Worm (Caenorhabditis elegans) whole organism, early embryonic: ENCODE results near the gene nsy-1.

Source experiments
- B0310.2 ChIP-seq: sonication (generic microtip); optimal IDR thresholded peaks from 2 replicates; lab custom pipeline; 2016; ENCODE audit warnings: mild to moderate bottlenecking, missing genetic modification characterization, missing compliant biosample characterization
- F13C5.2 ChIP-seq: sonication (generic microtip); optimal IDR thresholded peaks from 2 replicates; lab custom pipeline; 2017; ENCODE audit warnings: mild to moderate bottlenecking, missing genetic modification characterization, inconsistent platforms, missing compliant biosample characterization
- aly-1 ChIP-seq: sonication (generic microtip); optimal IDR thresholded peaks from 2 replicates; lab custom pipeline; 2016; ENCODE audit warnings: missing genetic modification characterization, missing compliant biosample characterization
- ama-1 ChIP-seq: fragments of 150-350 bp; optimal IDR thresholded peaks from 2 replicates; lab custom pipeline; 2014
- ceh-13 ChIP-seq: fragments of 200-800 bp; sonication (Bioruptor generic); optimal IDR thresholded peaks from 2 replicates; lab custom pipeline; 2018; ENCODE audit warnings: mild to moderate bottlenecking, missing genetic modification characterization, missing compliant biosample characterization
- ceh-36 ChIP-seq: sonication (generic microtip); optimal IDR thresholded peaks from 2 replicates; lab custom pipeline; 2016; ENCODE audit warnings: missing genetic modification characterization, inconsistent platforms, missing compliant biosample characterization
- ets-7 ChIP-seq: sonication (generic microtip); optimal IDR thresholded peaks from 2 replicates; lab custom pipeline; 2016; ENCODE audit warnings: missing genotype, missing genetic modification characterization, missing compliant biosample characterization
- flt-1 ChIP-seq: fragments of 200-800 bp; sonication (Bioruptor generic); IDR thresholded peaks from 2 replicates; pipeline ENCODE4 v1.3.6; 2022; ENCODE audit warnings: missing genetic modification characterization, missing compliant biosample characterization
- hmbx-1 ChIP-seq: sonication (generic microtip); optimal IDR thresholded peaks from 2 replicates; lab custom pipeline; 2016; ENCODE audit warnings: mild to moderate bottlenecking, missing genetic modification characterization, missing compliant biosample characterization
- hmg-4 ChIP-seq: fragments of 200-800 bp; sonication (Bioruptor generic); optimal IDR thresholded peaks from 2 replicates; lab custom pipeline; 2018; ENCODE audit warnings: mild to moderate bottlenecking, missing genetic modification characterization, missing compliant biosample characterization
- hnd-1 ChIP-seq: sonication (generic microtip); optimal IDR thresholded peaks from 2 replicates; lab custom pipeline; 2016; ENCODE audit warnings: missing genetic modification characterization, missing compliant biosample characterization
- pes-1 ChIP-seq: fragments of 200-800 bp; sonication (Bioruptor generic); IDR thresholded peaks from 2 replicates; pipeline ENCODE4 v1.3.6; 2022; ENCODE audit warnings: missing genetic modification reagents, missing genetic modification characterization, missing compliant biosample characterization
- scrt-1 ChIP-seq: fragments of 200-800 bp; sonication (Bioruptor generic); IDR thresholded peaks from 2 replicates; pipeline ENCODE4 v1.3.6; 2022; ENCODE audit warnings: missing genetic modification characterization, missing compliant biosample characterization
- sea-1 ChIP-seq: fragments of 200-800 bp; sonication (Bioruptor generic); conservative IDR thresholded peaks from 2 replicates; pipeline ENCODE4 v1.3.6; 2022; ENCODE audit warnings: missing genetic modification characterization, missing compliant biosample characterization
- tbx-11 ChIP-seq: fragments of 200-800 bp; sonication (Bioruptor generic); IDR thresholded peaks from 2 replicates; pipeline ENCODE4 v1.3.6; 2022; ENCODE audit warnings: missing genetic modification characterization, missing compliant biosample characterization
- tbx-37 ChIP-seq: fragments of 200-800 bp; sonication (Bioruptor generic); conservative IDR thresholded peaks from 2 replicates; pipeline ENCODE4 v1.3.6; 2022; ENCODE audit warnings: missing genetic modification reagents, missing genetic modification characterization, missing compliant biosample characterization
- tra-4 ChIP-seq: sonication (generic microtip); optimal IDR thresholded peaks from 2 replicates; lab custom pipeline; 2017; ENCODE audit warnings: missing genetic modification characterization, missing compliant biosample characterization

The nsy-1 gene

DNA sequence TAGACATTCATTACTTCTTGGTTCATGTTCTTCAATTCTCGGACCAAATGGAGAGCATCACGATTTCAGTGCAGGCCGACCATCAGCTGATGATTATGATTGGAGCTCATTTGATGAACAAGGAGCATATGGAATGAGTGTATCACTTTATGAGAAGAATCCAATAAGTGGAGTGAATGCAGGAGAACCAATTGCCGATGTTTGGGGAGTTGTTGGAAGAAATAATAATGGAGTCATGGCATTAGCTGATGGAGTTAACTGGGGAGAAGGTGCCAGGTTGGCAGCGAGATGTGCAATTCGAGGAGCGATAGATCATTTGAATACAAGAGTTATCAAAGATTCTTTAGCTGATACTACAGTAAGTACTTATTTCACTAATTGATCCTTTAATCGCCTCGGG lies 28.2 kb downstream of the nsy-1 start:
- TF ChIP-seq hmg-4 (GFP tag; lab: Kevin White, UChicago): no peak
- no peak for TF ChIP-seq scrt-1 (GFP tag; lab: Robert Waterston, UW)
- TF ChIP-seq hmbx-1 (tag; lab: Kevin White, UChicago): no peak

ce11 chrII:5055129-5055666 lies 32.6 kb downstream of the nsy-1 start, which contains the start of the genes ify-1 and rpl-22:
ify-1 (minus strand) TSS chrII:5055179.
rpl-22 (plus strand) TSS chrII:5055616.
- no peak for TF ChIP-seq aly-1 (tag; lab: Kevin White, UChicago)
- TF ChIP-seq ets-7 (tag; lab: Kevin White, UChicago): no peak
- peak; percentile 65 for TF ChIP-seq hmg-4 (GFP tag; lab: Kevin White, UChicago)
- TF ChIP-seq hnd-1 (tag; lab: Kevin White, UChicago): no peak
- TF ChIP-seq tbx-37: peak; percentile 56; the same call in 1 of the 2 replicates
- TF ChIP-seq flt-1 (GFP tag; lab: Robert Waterston, UW): peak; percentile 69; the same call in 1 of the 2 replicates
- TF ChIP-seq tbx-11 (GFP tag; lab: Robert Waterston, UW): no peak
- TF ChIP-seq hmbx-1 (tag; lab: Kevin White, UChicago): no peak
- no peak for TF ChIP-seq ama-1
- peak; percentile 83 for TF ChIP-seq F13C5.2 (tag; lab: Kevin White, UChicago)
- no peak for TF ChIP-seq sea-1 (GFP tag; lab: Robert Waterston, UW)
- no peak for TF ChIP-seq tra-4 (tag; lab: Kevin White, UChicago)
- no peak for TF ChIP-seq B0310.2 (tag; lab: Kevin White, UChicago)

ce11 chrII:5056254-5056653 lies 33.7 kb downstream of the nsy-1 start:
- no peak for TF ChIP-seq tbx-11 (GFP tag; lab: Robert Waterston, UW)
- TF ChIP-seq hmbx-1 (tag; lab: Kevin White, UChicago): no peak
- TF ChIP-seq flt-1 (GFP tag; lab: Robert Waterston, UW): no peak
- no peak for TF ChIP-seq ama-1
- no peak for TF ChIP-seq pes-1
- no peak for TF ChIP-seq sea-1 (GFP tag; lab: Robert Waterston, UW)
- no peak for TF ChIP-seq tra-4 (tag; lab: Kevin White, UChicago)
- no peak for TF ChIP-seq hmg-4 (GFP tag; lab: Kevin White, UChicago)
- TF ChIP-seq aly-1 (tag; lab: Kevin White, UChicago): no peak
- TF ChIP-seq scrt-1 (GFP tag; lab: Robert Waterston, UW): no peak
- TF ChIP-seq ceh-13 (GFP tag; lab: Kevin White, UChicago): no peak
- no peak for TF ChIP-seq tbx-37

ce11 chrII:5057315-5057714 lies 34.8 kb downstream of the nsy-1 start:
- TF ChIP-seq aly-1 (tag; lab: Kevin White, UChicago) (no peak), F13C5.2 (tag; lab: Kevin White, UChicago) (no peak), hnd-1 (tag; lab: Kevin White, UChicago) (no peak), sea-1 (GFP tag; lab: Robert Waterston, UW) (0 out of 2 replicates have a peak, but pooled peaks have one; percentile 63), hmbx-1 (tag; lab: Kevin White, UChicago) (no peak), tra-4 (tag; lab: Kevin White, UChicago) (no peak), ceh-13 (GFP tag; lab: Kevin White, UChicago) (peak; percentile 53), flt-1 (GFP tag; lab: Robert Waterston, UW) (peak; percentile 72), B0310.2 (tag; lab: Kevin White, UChicago) (peak; percentile 24), scrt-1 (GFP tag; lab: Robert Waterston, UW) (peak; percentile 72), pes-1 (peak; percentile 86), ceh-36 (tag; lab: Kevin White, UChicago) (peak; percentile 54), tbx-11 (GFP tag; lab: Robert Waterston, UW) (0 out of 2 replicates have a peak, but pooled peaks have one; percentile 28), ama-1 (no peak), tbx-37 (no peak; the same call in 1 of the 2 replicates), ets-7 (tag; lab: Kevin White, UChicago) (no peak), hmg-4 (GFP tag; lab: Kevin White, UChicago) (peak; percentile 51)

DNA sequence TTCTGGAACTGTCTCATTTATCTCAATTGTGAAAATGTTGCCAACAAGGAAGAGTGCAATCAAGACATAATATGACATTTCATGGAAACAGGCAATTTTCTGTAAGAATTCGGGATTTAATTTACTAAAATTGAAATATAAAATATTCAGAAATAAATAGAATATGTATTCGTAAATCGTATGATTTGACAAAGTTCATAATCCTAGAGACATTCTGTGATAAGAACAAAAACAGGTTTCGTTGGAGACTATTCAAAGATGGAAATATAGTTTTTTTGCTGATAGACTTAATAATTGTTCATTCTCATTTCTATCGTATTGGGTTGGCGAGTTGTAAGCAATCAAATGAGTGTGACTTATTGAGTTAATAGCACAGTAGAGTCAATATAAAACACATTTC lies 35.5 kb downstream of the nsy-1 start, which contains the start of gene C27A2.12:
Gene C27A2.12, minus strand, starts transcription at position 101 of the 400 bp plus-strand sequence.
- no peak for TF ChIP-seq scrt-1 (GFP tag; lab: Robert Waterston, UW)

DNA sequence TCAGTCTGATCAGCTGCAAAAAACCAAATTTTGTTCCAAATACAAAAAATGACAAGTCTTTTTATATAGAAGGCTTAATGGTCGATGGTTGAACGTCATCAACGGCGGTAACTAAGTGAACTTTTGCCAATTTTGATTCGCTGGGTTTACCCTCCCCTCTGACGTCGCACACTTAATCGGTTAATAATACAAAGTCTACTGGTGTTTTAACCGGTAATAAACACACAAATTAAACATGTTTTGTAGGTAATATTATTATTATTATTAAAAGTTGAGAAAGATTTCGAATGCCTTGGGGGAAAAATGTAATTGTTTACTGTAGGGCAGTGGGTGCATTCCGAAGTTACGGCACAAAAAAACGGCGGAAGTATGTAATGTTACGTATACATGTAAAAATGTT lies 38.2 kb downstream of the nsy-1 start, which contains the start of gene pho-12:
Gene pho-12, minus strand, starts transcription at position 101 of the 400 bp plus-strand sequence.
- TF ChIP-seq ets-7 (tag; lab: Kevin White, UChicago): no peak
- no peak for TF ChIP-seq tra-4 (tag; lab: Kevin White, UChicago)
- no peak for TF ChIP-seq ceh-36 (tag; lab: Kevin White, UChicago)
- TF ChIP-seq aly-1 (tag; lab: Kevin White, UChicago): no peak
- no peak for TF ChIP-seq pes-1

DNA sequence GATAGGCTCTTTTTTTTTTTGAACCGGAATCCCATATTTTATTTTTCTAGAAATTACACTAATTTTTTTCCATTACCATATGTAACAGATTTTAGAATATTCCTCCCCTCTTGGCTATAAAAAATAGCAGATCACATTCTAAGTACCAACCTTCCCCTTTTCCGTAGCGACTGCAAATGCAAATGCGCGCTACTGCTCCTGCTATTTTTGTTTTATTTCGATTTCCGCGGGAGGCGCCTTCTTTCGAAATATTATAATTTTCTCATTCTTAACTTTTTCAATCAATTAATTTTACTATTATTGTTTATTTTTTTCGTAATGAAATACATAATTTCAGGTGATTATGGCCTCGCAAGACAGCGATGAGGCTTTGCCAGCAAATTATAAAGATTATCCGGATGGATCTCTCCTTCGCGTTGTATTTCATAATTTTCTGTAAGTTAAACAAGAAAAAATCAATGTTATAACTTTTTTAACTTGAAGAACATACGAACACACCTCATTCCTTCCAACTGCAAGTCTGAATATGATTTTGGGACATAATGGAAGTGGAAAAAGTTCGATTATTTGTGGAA lies 39.3 kb downstream of the nsy-1 start, which contains the start of gene smc-5:
Gene smc-5, plus strand, starts transcription at position 332 of the 575 bp plus-strand sequence.
- TF ChIP-seq F13C5.2 (tag; lab: Kevin White, UChicago): peak; percentile 43
- peak; percentile 46; the same call in 1 of the 2 replicates for TF ChIP-seq pes-1
- TF ChIP-seq hmbx-1 (tag; lab: Kevin White, UChicago): no peak

DNA sequence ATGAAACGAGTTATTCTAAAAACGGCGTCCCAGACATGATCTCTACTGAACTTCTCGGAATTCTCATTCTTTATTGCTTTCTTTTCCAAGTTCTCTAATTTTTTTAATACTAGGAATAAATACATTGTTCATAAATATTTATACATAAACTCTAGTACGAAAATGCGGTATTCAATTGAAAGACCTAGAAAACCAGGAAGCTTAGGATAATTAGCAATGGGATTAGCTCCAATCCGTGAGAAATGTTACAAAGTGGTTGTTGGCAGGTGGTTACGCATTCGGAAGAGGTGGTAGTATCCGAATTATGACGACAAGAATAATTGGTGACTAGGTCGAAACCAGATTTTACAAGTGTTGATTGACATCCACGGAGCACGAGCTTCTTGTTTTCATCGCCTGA lies 44.4 kb downstream of the nsy-1 start:
- TF ChIP-seq tbx-37: no peak
- no peak for TF ChIP-seq tra-4 (tag; lab: Kevin White, UChicago)
- TF ChIP-seq B0310.2 (tag; lab: Kevin White, UChicago): no peak
- TF ChIP-seq aly-1 (tag; lab: Kevin White, UChicago): no peak
- TF ChIP-seq ama-1: no peak
- TF ChIP-seq hmg-4 (GFP tag; lab: Kevin White, UChicago): no peak
- no peak for TF ChIP-seq ceh-13 (GFP tag; lab: Kevin White, UChicago)
- TF ChIP-seq ceh-36 (tag; lab: Kevin White, UChicago): no peak
- TF ChIP-seq flt-1 (GFP tag; lab: Robert Waterston, UW): no peak
- TF ChIP-seq scrt-1 (GFP tag; lab: Robert Waterston, UW): no peak
- TF ChIP-seq hnd-1 (tag; lab: Kevin White, UChicago): no peak
